Worm (Caenorhabditis elegans) whole organism, L4 larva: Measurements from ENCODE around the gene Y11D7A.5.

Experiments
- F37D6.2 ChIP-seq: sonication (generic microtip); optimal IDR thresholded peaks from 2 replicates; lab custom pipeline; 2016; ENCODE audit warnings: mild to moderate bottlenecking, missing genetic modification characterization, missing compliant biosample characterization
- aly-2 ChIP-seq: sonication (generic microtip); optimal IDR thresholded peaks from 2 replicates; lab custom pipeline; 2018; ENCODE audit warnings: missing biosample characterization, missing genetic modification characterization
- daf-16 ChIP-seq, 3 experiments: sonication (generic microtip); optimal IDR thresholded peaks; 2 replicates each; lab custom pipeline; 2016 to 2017; ENCODE audit warnings: missing genetic modification characterization in 3 of 3, missing genetic modification reagents in 3 of 3, mild to moderate bottlenecking in 2 of 3, missing compliant biosample characterization in 2 of 3, missing biosample characterization in 1 of 3, moderate library complexity in 1 of 3
- dmd-9 ChIP-seq: fragments of 200-800 bp; sonication (Bioruptor generic); IDR thresholded peaks from 2 replicates; pipeline ENCODE4 v1.3.6; 2022; ENCODE audit warnings: missing genetic modification reagents, missing genetic modification characterization, missing compliant biosample characterization
- dpl-1 ChIP-seq: fragments of 150-350 bp; optimal IDR thresholded peaks from 2 replicates; lab custom pipeline; 2014; ENCODE audit warnings: missing biosample characterization, missing genetic modification reagents, missing genetic modification characterization
- fos-1 ChIP-seq: fragments of 150-350 bp; optimal IDR thresholded peaks from 2 replicates; lab custom pipeline; 2014; ENCODE audit warnings: missing biosample characterization, missing genetic modification characterization
- nhr-102 ChIP-seq: sonication (generic microtip); optimal IDR thresholded peaks from 2 replicates; lab custom pipeline; 2016; ENCODE audit warnings: mild to moderate bottlenecking, missing genetic modification characterization, moderate library complexity, missing compliant biosample characterization
- pqm-1 ChIP-seq: sonication (generic microtip); optimal IDR thresholded peaks from 2 replicates; lab custom pipeline; 2017; ENCODE audit warnings: missing biosample characterization, missing genetic modification characterization
- saeg-2 ChIP-seq: fragments of 200-800 bp; sonication (Bioruptor generic); IDR thresholded peaks from 2 replicates; pipeline ENCODE4 v1.3.6; 2022; ENCODE audit warnings: missing genetic modification reagents, missing genetic modification characterization, missing compliant biosample characterization
- unc-62 ChIP-seq, 3 experiments: fragments of 150-350 bp in 1 of 3; sonication (generic microtip); optimal IDR thresholded peaks in 2 of 3; peaks in 1 of 3; 1 replicate in 1 of 3; 2 replicates in 2 of 3; lab custom pipeline; 2014 to 2017; ENCODE audit warnings: missing biosample characterization in 3 of 3, missing genetic modification characterization in 3 of 3, missing genetic modification reagents in 3 of 3, missing genotype in 1 of 3

- TF ChIP-seq saeg-2 (GFP tag; lab: Robert Waterston, UW), result no peak
- no peak for TF ChIP-seq dpl-1 (GFP tag; lab: Kevin White, UChicago)
- no peak for TF ChIP-seq aly-2 (tag; lab: Kevin White, UChicago)
- no peak for TF ChIP-seq F37D6.2
- no peak for TF ChIP-seq unc-62 (GFP tag; optimal IDR thresholded peaks at IDR 0.05 in 1 of 2; lab: Kevin White, UChicago)
- TF ChIP-seq unc-62 (tag; optimal IDR thresholded peaks at IDR 0.05; lab: Kevin White, UChicago), result no peak
- TF ChIP-seq daf-16 (GFP tag; optimal IDR thresholded peaks at IDR 0.05; lab: Kevin White, UChicago), result no peak
- TF ChIP-seq daf-16 (tag; optimal IDR thresholded peaks at IDR 0.05; lab: Kevin White, UChicago), result no peak
- no peak for TF ChIP-seq fos-1 (tag; lab: Kevin White, UChicago)
- TF ChIP-seq pqm-1 (tag; lab: Kevin White, UChicago), result no peak
- TF ChIP-seq dmd-9 (GFP tag; lab: Robert Waterston, UW), result no peak
- no peak for TF ChIP-seq nhr-102
These were observed 6.2 kb downstream of the Y11D7A.5 start for ce11 chrIV:9239151-9239550.
